ENCODE assay signal across 2 fruit fly cellular contexts in genomic region chrX:10933776-10934175, dm6.
TF ChIP-seq lines count a peak whose summit lies in the region.

No protein-coding gene starts in this region.

TF ChIP-seq in whole organism, embryonic, 481 proteins besides CTCF, POLR2A, EP300 and RAD21 (continued from another document):
- no peak for TF ChIP-seq CG2712 (tag; optimal IDR thresholded peaks at IDR 0.05; lab: Kevin White, UChicago)
- TF ChIP-seq CG11504 (tag; optimal IDR thresholded peaks at IDR 0.05; lab: Kevin White, UChicago): peak; percentile 14
- TF ChIP-seq CG8388 (GFP tag; optimal IDR thresholded peaks at IDR 0.05; lab: Kevin White, UChicago): no peak
- peak; percentile 46 for TF ChIP-seq Elba2 (GFP tag; optimal IDR thresholded peaks at IDR 0.05; lab: Kevin White, UChicago)
- no peak for TF ChIP-seq exex (tag; optimal IDR thresholded peaks at IDR 0.05; lab: Kevin White, UChicago)
- TF ChIP-seq CG16815 (GFP tag; optimal IDR thresholded peaks at IDR 0.05; lab: Kevin White, UChicago): no peak
- TF ChIP-seq CG16863 (GFP tag; optimal IDR thresholded peaks at IDR 0.05; lab: Kevin White, UChicago): no peak
- no peak for TF ChIP-seq CG11695 (GFP tag; IDR thresholded peaks at IDR 0.05; lab: Robert Waterston, UW)

TF ChIP-seq in whole organism, prepupa, 60 proteins besides CTCF, POLR2A, EP300 and RAD21 (continued from another document):
- TF ChIP-seq Sox15 (GFP tag; optimal IDR thresholded peaks at IDR 0.05; lab: Kevin White, UChicago) (no peak), CG6276 (GFP tag; optimal IDR thresholded peaks at IDR 0.05; lab: Kevin White, UChicago) (peak; percentile 38), Met (GFP tag; optimal IDR thresholded peaks at IDR 0.05; lab: Kevin White, UChicago) (peak; percentile 50), CG11294 (GFP tag; IDR thresholded peaks at IDR 0.05; lab: Robert Waterston, UW) (peak; percentile 51; the same call in 1 of the 2 replicates), Hr38 (GFP tag; optimal IDR thresholded peaks at IDR 0.05; lab: Kevin White, UChicago) (no peak), pdm3 (GFP tag; optimal IDR thresholded peaks at IDR 0.05; lab: Kevin White, UChicago) (peak; percentile 55), CG9139 (GFP tag; optimal IDR thresholded peaks at IDR 0.05; lab: Kevin White, UChicago) (no peak), fd59A (GFP tag; optimal IDR thresholded peaks at IDR 0.05; lab: Kevin White, UChicago) (no peak), salr (GFP tag; optimal IDR thresholded peaks at IDR 0.05; lab: Kevin White, UChicago) (no peak), lz (GFP tag; optimal IDR thresholded peaks at IDR 0.05; lab: Kevin White, UChicago) (peak; percentile 37), CG11902 (GFP tag; optimal IDR thresholded peaks at IDR 0.05; lab: Kevin White, UChicago) (no peak), CG8319 (GFP tag; optimal IDR thresholded peaks at IDR 0.05; lab: Kevin White, UChicago) (no peak), Smox (GFP tag; optimal IDR thresholded peaks at IDR 0.05; lab: Kevin White, UChicago) (peak; percentile 22), CG3919 (GFP tag; optimal IDR thresholded peaks at IDR 0.05; lab: Kevin White, UChicago) (peak; percentile 53), Hr4 (GFP tag; optimal IDR thresholded peaks at IDR 0.05; lab: Kevin White, UChicago) (peak; percentile 78), Hr39 (GFP tag; optimal IDR thresholded peaks at IDR 0.05; lab: Kevin White, UChicago) (peak; percentile 43), CG6854 (GFP tag; optimal IDR thresholded peaks at IDR 0.05; lab: Kevin White, UChicago) (no peak), CG8632 (GFP tag; optimal IDR thresholded peaks at IDR 0.05; lab: Kevin White, UChicago) (no peak), CG1621 (tag; optimal IDR thresholded peaks at IDR 0.05; lab: Kevin White, UChicago) (no peak), spab (GFP tag; optimal IDR thresholded peaks at IDR 0.05; lab: Kevin White, UChicago) (no peak), Blimp-1 (GFP tag; optimal IDR thresholded peaks at IDR 0.05; lab: Kevin White, UChicago) (no peak), ss (GFP tag; optimal IDR thresholded peaks at IDR 0.05; lab: Kevin White, UChicago) (no peak), CG16779 (tag; optimal IDR thresholded peaks at IDR 0.05; lab: Kevin White, UChicago) (no peak), CG10631 (GFP tag; optimal IDR thresholded peaks at IDR 0.05; lab: Kevin White, UChicago) (peak; percentile 30), CG32006 (GFP tag; optimal IDR thresholded peaks at IDR 0.05; lab: Kevin White, UChicago) (peak; percentile 69), Eip78C (GFP tag; lab: Kevin White, UChicago) (peak; percentile 49), Gug (GFP tag; IDR thresholded peaks at IDR 0.05; lab: Robert Waterston, UW) (no peak), Sox102F (GFP tag; optimal IDR thresholded peaks at IDR 0.05; lab: Kevin White, UChicago) (no peak), cyc (GFP tag; optimal IDR thresholded peaks at IDR 0.05; lab: Kevin White, UChicago) (peak; percentile 20), CG7368 (GFP tag; optimal IDR thresholded peaks at IDR 0.05; lab: Kevin White, UChicago) (peak; percentile 31), achi (GFP tag; optimal IDR thresholded peaks at IDR 0.05; lab: Kevin White, UChicago) (peak; percentile 23), CG34406 (GFP tag; optimal IDR thresholded peaks at IDR 0.05; lab: Kevin White, UChicago) (no peak), dsx (GFP tag; optimal IDR thresholded peaks at IDR 0.05; lab: Kevin White, UChicago; ENCODE audit: poor library complexity, severe bottlenecking) (no peak), CG6163 (GFP tag; IDR thresholded peaks at IDR 0.05; lab: Robert Waterston, UW) (peak; percentile 72), Sox14 (GFP tag; optimal IDR thresholded peaks at IDR 0.05; lab: Kevin White, UChicago) (peak; percentile 24)
